Worm (Caenorhabditis elegans) whole organism, L4 larva: ENCODE measurements around the gene dhs-7.

ENCODE experiments used
- T26A8.4 ChIP-seq: fragments of 200-800 bp; sonication (Bioruptor generic); IDR thresholded peaks from 2 replicates; pipeline ENCODE4 v1.3.6; 2022; ENCODE audit warnings: missing genetic modification characterization, missing compliant biosample characterization
- attf-4 ChIP-seq: sonication (generic microtip); optimal IDR thresholded peaks from 3 replicates; lab custom pipeline; 2017; ENCODE audit warnings: missing biosample characterization, missing genetic modification characterization
- mxl-2 ChIP-seq: fragments of 200-800 bp; sonication (Bioruptor generic); conservative IDR thresholded peaks from 2 replicates; pipeline ENCODE4 v1.3.6; 2022; ENCODE audit warnings: missing genetic modification reagents, missing genetic modification characterization, missing compliant biosample characterization
- nhr-6 ChIP-seq: fragments of 150-350 bp; optimal IDR thresholded peaks from 2 replicates; lab custom pipeline; 2014; ENCODE audit warnings: missing biosample characterization, missing genetic modification characterization

DNA sequence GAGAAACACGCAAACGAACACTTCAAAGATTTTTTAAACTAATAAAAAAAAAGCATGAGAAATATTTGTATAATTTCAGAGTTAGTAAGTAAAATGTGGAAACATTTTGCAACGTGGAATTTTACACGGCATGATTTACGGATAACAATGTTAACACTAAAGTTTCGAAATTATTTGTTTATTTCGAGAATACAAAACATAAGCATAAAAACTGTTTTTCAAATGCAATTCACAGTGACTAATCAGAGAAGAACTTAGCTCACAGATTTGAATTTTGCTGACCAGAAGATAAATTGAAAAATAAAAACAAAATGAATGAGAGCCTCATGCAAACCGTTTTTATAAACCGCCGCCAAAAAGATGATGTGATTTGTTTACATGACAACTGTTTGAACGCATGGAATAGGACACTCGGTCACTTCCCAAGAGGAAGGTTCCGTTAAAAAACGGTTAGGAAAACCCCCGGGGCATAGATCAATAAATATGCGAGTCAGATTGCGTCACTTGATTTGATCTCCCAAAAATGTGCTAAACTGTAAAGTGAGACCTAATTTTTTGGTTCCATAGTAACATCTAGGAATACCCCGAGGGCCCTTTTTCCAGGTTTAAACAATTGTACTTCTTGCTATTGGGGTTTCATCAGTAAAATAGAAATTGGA lies 17.7 kb upstream of the dhs-7 start, which contains the start of gene clh-3:
- TF ChIP-seq attf-4 (tag; lab: Kevin White, UChicago) (no peak), mxl-2 (GFP tag; lab: Robert Waterston, UW) (no peak), T26A8.4 (GFP tag; lab: Robert Waterston, UW) (no peak), nhr-6 (tag; lab: Kevin White, UChicago) (no peak)
